Worm (Caenorhabditis elegans) whole organism, young adult: ENCODE measurements around the gene act-1.

Source experiments
- B0336.3 ChIP-seq: fragments of 200-800 bp; sonication (Bioruptor generic); IDR thresholded peaks from 2 replicates; pipeline ENCODE4 v1.3.6; 2022; ENCODE audit warnings: missing genetic modification characterization, missing compliant biosample characterization
- D2030.7 ChIP-seq: fragments of 200-800 bp; sonication (Bioruptor generic); IDR thresholded peaks from 2 replicates; pipeline ENCODE4 v1.3.6; 2022; ENCODE audit warnings: missing genetic modification reagents, missing genetic modification characterization, missing compliant biosample characterization
- F10E7.11 ChIP-seq: sonication (generic microtip); optimal IDR thresholded peaks from 2 replicates; lab custom pipeline; 2017; ENCODE audit warnings: mild to moderate bottlenecking, missing genetic modification characterization, moderate library complexity, missing compliant biosample characterization
- F23B12.7 ChIP-seq: sonication (generic microtip); optimal IDR thresholded peaks from 2 replicates; lab custom pipeline; 2017; ENCODE audit warnings: missing genetic modification characterization, mild to moderate bottlenecking, missing compliant biosample characterization, antibody characterized with exemption, moderate library complexity; ENCODE audit not compliant: insufficient read depth
- F37B4.10 ChIP-seq: fragments of 200-800 bp; sonication (Bioruptor generic); IDR thresholded peaks from 2 replicates; pipeline ENCODE4 v1.3.6; 2022; ENCODE audit warnings: missing genetic modification characterization, missing compliant biosample characterization
- F39B2.1 ChIP-seq: fragments of 200-800 bp; sonication (Bioruptor generic); IDR thresholded peaks from 2 replicates; pipeline ENCODE4 v1.3.6; 2022; ENCODE audit warnings: missing genetic modification reagents, missing genetic modification characterization, missing compliant biosample characterization
- K12H6.12 ChIP-seq: fragments of 200-800 bp; sonication (Bioruptor generic); optimal IDR thresholded peaks from 2 replicates; lab custom pipeline; 2018; ENCODE audit warnings: mild to moderate bottlenecking, missing genetic modification characterization, missing compliant biosample characterization
- T26A5.8 ChIP-seq: sonication (generic microtip); optimal IDR thresholded peaks from 2 replicates; lab custom pipeline; 2016; ENCODE audit warnings: missing genetic modification characterization, missing compliant biosample characterization
- Y53F4B.3 ChIP-seq: fragments of 200-800 bp; sonication (Bioruptor generic); IDR thresholded peaks from 2 replicates; pipeline ENCODE4 v1.3.6; 2022; ENCODE audit warnings: missing genetic modification reagents, missing genetic modification characterization, missing compliant biosample characterization
- Y95B8A.8 ChIP-seq: fragments of 200-800 bp; sonication (Bioruptor generic); IDR thresholded peaks from 2 replicates; pipeline ENCODE4 v1.3.6; 2022; ENCODE audit warnings: missing genetic modification reagents, missing genetic modification characterization, missing compliant biosample characterization
- aptf-2 ChIP-seq: fragments of 200-800 bp; sonication (Bioruptor generic); conservative IDR thresholded peaks from 2 replicates; pipeline ENCODE4 v1.3.6; 2022; ENCODE audit warnings: missing genetic modification reagents, missing genetic modification characterization, missing compliant biosample characterization
- attf-3 ChIP-seq: fragments of 200-800 bp; sonication (Bioruptor generic); conservative IDR thresholded peaks from 2 replicates; pipeline ENCODE4 v1.3.6; 2022; ENCODE audit warnings: missing genetic modification reagents, missing genetic modification characterization, missing compliant biosample characterization
- attf-5 ChIP-seq: fragments of 200-800 bp; sonication (Bioruptor generic); optimal IDR thresholded peaks from 2 replicates; lab custom pipeline; 2018; ENCODE audit warnings: mild to moderate bottlenecking, missing genetic modification characterization, missing compliant biosample characterization
- attf-6 ChIP-seq: fragments of 200-800 bp; sonication (Bioruptor generic); IDR thresholded peaks from 2 replicates; pipeline ENCODE4 v1.3.6; 2022; ENCODE audit warnings: missing genetic modification reagents, missing genetic modification characterization, missing compliant biosample characterization
- ceh-58 ChIP-seq: fragments of 200-800 bp; sonication (Bioruptor generic); IDR thresholded peaks from 2 replicates; pipeline ENCODE4 v1.3.6; 2022; ENCODE audit warnings: missing genetic modification characterization, missing compliant biosample characterization
- die-1 ChIP-seq: sonication (generic microtip); optimal IDR thresholded peaks from 2 replicates; lab custom pipeline; 2016; ENCODE audit warnings: missing genotype, mild to moderate bottlenecking, missing genetic modification characterization, missing compliant biosample characterization
- dox-1 ChIP-seq: fragments of 200-800 bp; sonication (Bioruptor generic); IDR thresholded peaks from 2 replicates; pipeline ENCODE4 v1.3.6; 2022; ENCODE audit warnings: missing genetic modification reagents, missing genetic modification characterization, missing compliant biosample characterization
- egl-44 ChIP-seq: fragments of 200-800 bp; sonication (Bioruptor generic); IDR thresholded peaks from 2 replicates; pipeline ENCODE4 v1.3.6; 2022; ENCODE audit warnings: missing genetic modification reagents, missing genetic modification characterization, missing compliant biosample characterization
- fkh-3 ChIP-seq: sonication (generic microtip); optimal IDR thresholded peaks from 2 replicates; lab custom pipeline; 2016; ENCODE audit warnings: mild to moderate bottlenecking, missing genetic modification characterization, missing compliant biosample characterization
- hlh-12 ChIP-seq: sonication (generic microtip); optimal IDR thresholded peaks from 2 replicates; lab custom pipeline; 2016; ENCODE audit warnings: missing genetic modification characterization, missing compliant biosample characterization
- hmg-20 ChIP-seq: fragments of 200-800 bp; sonication (Bioruptor generic); IDR thresholded peaks from 2 replicates; pipeline ENCODE4 v1.3.6; 2022; ENCODE audit warnings: missing genetic modification reagents, missing genetic modification characterization, missing compliant biosample characterization
- hsf-1 ChIP-seq: fragments of 200-800 bp; sonication (Bioruptor generic); IDR thresholded peaks from 2 replicates; pipeline ENCODE4 v1.3.6; 2022; ENCODE audit warnings: missing genetic modification reagents, missing genetic modification characterization, missing compliant biosample characterization
- lag-1 ChIP-seq: fragments of 200-800 bp; sonication (Bioruptor generic); IDR thresholded peaks from 2 replicates; pipeline ENCODE4 v1.3.6; 2022; ENCODE audit warnings: missing genetic modification reagents, missing genetic modification characterization, missing compliant biosample characterization
- let-607 ChIP-seq, 2 experiments: fragments of 200-800 bp in 1 of 2; sonication (Bioruptor generic) in 1 of 2; sonication (generic microtip) in 1 of 2; optimal IDR thresholded peaks; 2 replicates each; lab custom pipeline; 2016 to 2018; ENCODE audit warnings: mild to moderate bottlenecking in 2 of 2, missing compliant biosample characterization in 2 of 2, missing genetic modification characterization in 2 of 2, moderate library complexity in 2 of 2, missing genotype in 1 of 2
- lin-40 ChIP-seq: sonication (generic microtip); optimal IDR thresholded peaks from 2 replicates; lab custom pipeline; 2016; ENCODE audit warnings: missing genetic modification characterization, mild to moderate bottlenecking, missing compliant biosample characterization, missing genotype, missing genetic modification reagents
- lin-54 ChIP-seq: fragments of 200-800 bp; sonication (Bioruptor generic); optimal IDR thresholded peaks from 2 replicates; lab custom pipeline; 2018; ENCODE audit warnings: mild to moderate bottlenecking, missing genetic modification characterization, missing compliant biosample characterization
- madf-3 ChIP-seq: fragments of 200-800 bp; sonication (Bioruptor generic); IDR thresholded peaks from 2 replicates; pipeline ENCODE4 v1.3.6; 2022; ENCODE audit warnings: missing genetic modification reagents, missing genetic modification characterization, missing compliant biosample characterization
- madf-6 ChIP-seq: fragments of 200-800 bp; sonication (Bioruptor generic); IDR thresholded peaks from 2 replicates; pipeline ENCODE4 v1.3.6; 2022; ENCODE audit warnings: missing genetic modification reagents, missing genetic modification characterization, missing compliant biosample characterization
- madf-8 ChIP-seq: fragments of 200-800 bp; sonication (Bioruptor generic); conservative IDR thresholded peaks from 2 replicates; pipeline ENCODE4 v1.3.6; 2022; ENCODE audit warnings: missing genetic modification reagents, missing genetic modification characterization, missing compliant biosample characterization
- mcd-1 ChIP-seq: fragments of 200-800 bp; sonication (Bioruptor generic); IDR thresholded peaks from 2 replicates; pipeline ENCODE4 v1.3.6; 2022; ENCODE audit warnings: missing genetic modification reagents, missing genetic modification characterization, missing compliant biosample characterization
- mel-28 ChIP-seq: sonication (generic microtip); optimal IDR thresholded peaks from 2 replicates; lab custom pipeline; 2016; ENCODE audit warnings: borderline replicate concordance, mild to moderate bottlenecking, missing genetic modification characterization, missing compliant biosample characterization
- mxl-1 ChIP-seq: sonication (generic microtip); optimal IDR thresholded peaks from 2 replicates; lab custom pipeline; 2016; ENCODE audit warnings: missing genetic modification characterization, missing compliant biosample characterization
- nfyb-1 ChIP-seq: fragments of 200-800 bp; sonication (Bioruptor generic); IDR thresholded peaks from 2 replicates; pipeline ENCODE4 v1.3.6; 2022; ENCODE audit warnings: missing genetic modification reagents, missing genetic modification characterization, missing compliant biosample characterization
- nhr-80 ChIP-seq: sonication (generic microtip); optimal IDR thresholded peaks from 2 replicates; lab custom pipeline; 2016; ENCODE audit warnings: missing genetic modification characterization, missing compliant biosample characterization
- pbrm-1 ChIP-seq: fragments of 200-800 bp; sonication (Bioruptor generic); IDR thresholded peaks from 2 replicates; pipeline ENCODE4 v1.3.6; 2022; ENCODE audit warnings: missing genetic modification reagents, missing genetic modification characterization, missing compliant biosample characterization
- rcor-1 ChIP-seq: fragments of 200-800 bp; sonication (Bioruptor generic); IDR thresholded peaks from 2 replicates; pipeline ENCODE4 v1.3.6; 2022; ENCODE audit warnings: missing genetic modification reagents, missing genetic modification characterization, missing compliant biosample characterization
- snpc-1.1 ChIP-seq: sonication (generic microtip); optimal IDR thresholded peaks from 2 replicates; lab custom pipeline; 2017; ENCODE audit warnings: missing genetic modification characterization, mild to moderate bottlenecking, missing compliant biosample characterization, antibody characterized with exemption, moderate library complexity, missing genotype, missing genetic modification reagents; ENCODE audit not compliant: insufficient read depth
- snpc-3.4 ChIP-seq: sonication (generic microtip); optimal IDR thresholded peaks from 2 replicates; lab custom pipeline; 2017; ENCODE audit warnings: missing genetic modification characterization, mild to moderate bottlenecking, missing compliant biosample characterization, antibody characterized with exemption, moderate library complexity, missing genotype, missing genetic modification reagents
- somi-1 ChIP-seq: fragments of 200-800 bp; sonication (Bioruptor generic); optimal IDR thresholded peaks from 2 replicates; lab custom pipeline; 2018; ENCODE audit warnings: mild to moderate bottlenecking, missing genetic modification characterization, missing compliant biosample characterization
- tbp1 ChIP-seq: fragments of 200-800 bp; sonication (Bioruptor generic); optimal IDR thresholded peaks from 2 replicates; lab custom pipeline; 2018; ENCODE audit warnings: mild to moderate bottlenecking, missing genetic modification characterization, missing compliant biosample characterization
- unc-130 ChIP-seq: sonication (generic microtip); optimal IDR thresholded peaks from 2 replicates; lab custom pipeline; 2016; ENCODE audit warnings: missing genetic modification reagents, missing genetic modification characterization, missing compliant biosample characterization
- xnd-1 ChIP-seq: sonication (generic microtip); optimal IDR thresholded peaks from 2 replicates; lab custom pipeline; 2016; ENCODE audit warnings: missing genotype, missing genetic modification reagents, missing genetic modification characterization, missing compliant biosample characterization
- zfh-2 ChIP-seq: fragments of 200-800 bp; sonication (Bioruptor generic); conservative IDR thresholded peaks from 2 replicates; pipeline ENCODE4 v1.3.6; 2022; ENCODE audit warnings: missing genetic modification reagents, missing genetic modification characterization, missing compliant biosample characterization
- ztf-22 ChIP-seq: fragments of 200-800 bp; sonication (Bioruptor generic); optimal IDR thresholded peaks from 2 replicates; lab custom pipeline; 2018; ENCODE audit warnings: mild to moderate bottlenecking, missing genetic modification characterization, moderate library complexity, missing compliant biosample characterization
- ztf-26 ChIP-seq: sonication (generic microtip); optimal IDR thresholded peaks from 2 replicates; lab custom pipeline; 2017; ENCODE audit warnings: missing genetic modification characterization, missing compliant biosample characterization
- ztf-28 ChIP-seq: fragments of 200-800 bp; sonication (Bioruptor generic); IDR thresholded peaks from 2 replicates; pipeline ENCODE4 v1.3.6; 2022; ENCODE audit warnings: missing genetic modification reagents, missing genetic modification characterization, missing compliant biosample characterization

The act-1 gene

ce11 chrV:11076028-11076402, 4.8 kb upstream of the act-1 start (continued):
- TF ChIP-seq snpc-3.4 (tag; lab: Kevin White, UChicago) (no peak), T26A5.8 (tag; lab: Kevin White, UChicago) (no peak), F39B2.1 (GFP tag; lab: Robert Waterston, UW) (no peak), madf-3 (no peak), attf-5 (GFP tag; lab: Kevin White, UChicago) (no peak), fkh-3 (tag; lab: Kevin White, UChicago) (no peak), mel-28 (tag; lab: Kevin White, UChicago) (no peak), rcor-1 (GFP tag; lab: Robert Waterston, UW) (no peak), Y95B8A.8 (GFP tag; lab: Robert Waterston, UW) (no peak), nhr-80 (tag; lab: Kevin White, UChicago) (no peak), D2030.7 (GFP tag; lab: Robert Waterston, UW) (no peak), Y53F4B.3 (GFP tag; lab: Robert Waterston, UW) (no peak), lin-40 (tag; lab: Kevin White, UChicago) (no peak), hlh-12 (no peak), mxl-1 (tag; lab: Kevin White, UChicago) (no peak), attf-6 (GFP tag; lab: Robert Waterston, UW) (no peak), lin-54 (GFP tag; lab: Kevin White, UChicago) (no peak), xnd-1 (tag; lab: Kevin White, UChicago) (peak; percentile 76), F37B4.10 (GFP tag; lab: Robert Waterston, UW) (no peak), hsf-1 (GFP tag; lab: Robert Waterston, UW) (no peak), aptf-2 (GFP tag; lab: Robert Waterston, UW) (no peak), pbrm-1 (GFP tag; lab: Robert Waterston, UW) (no peak; the same call in 1 of the 2 replicates), dox-1 (GFP tag; lab: Robert Waterston, UW) (no peak), attf-3 (GFP tag; lab: Robert Waterston, UW) (no peak), zfh-2 (GFP tag; lab: Robert Waterston, UW) (no peak), ztf-28 (GFP tag; lab: Robert Waterston, UW) (no peak), madf-8 (GFP tag; lab: Robert Waterston, UW) (peak; percentile 64), ztf-22 (no peak), ceh-58 (GFP tag; lab: Robert Waterston, UW) (no peak), madf-6 (GFP tag; lab: Robert Waterston, UW) (peak; percentile 87), F10E7.11 (no peak), ztf-26 (peak; percentile 11), hmg-20 (no peak), snpc-1.1 (no peak), somi-1 (GFP tag; lab: Kevin White, UChicago) (no peak)
- TF ChIP-seq, all 124 proteins: peak for 8

- TF ChIP-seq egl-44 (GFP tag; lab: Robert Waterston, UW) = 0 out of 2 replicates have a peak, but pooled peaks have one; percentile 28
- TF ChIP-seq D2030.7 (GFP tag; lab: Robert Waterston, UW) = 0 out of 2 replicates have a peak, but pooled peaks have one; percentile 30
- no peak for TF ChIP-seq attf-5 (GFP tag; lab: Kevin White, UChicago)
- TF ChIP-seq lin-40 (tag; lab: Kevin White, UChicago) = peak; percentile 37
- no peak for TF ChIP-seq mxl-1 (tag; lab: Kevin White, UChicago)
- peak; percentile 94 for TF ChIP-seq madf-3
- peak; percentile 55 for TF ChIP-seq mcd-1
- TF ChIP-seq K12H6.12 = no peak
- TF ChIP-seq lag-1 (GFP tag; lab: Robert Waterston, UW) = no peak
- peak; percentile 65 for TF ChIP-seq dox-1 (GFP tag; lab: Robert Waterston, UW)
- peak; percentile 87 for TF ChIP-seq F39B2.1 (GFP tag; lab: Robert Waterston, UW)
- no peak for TF ChIP-seq zfh-2 (GFP tag; lab: Robert Waterston, UW)
- TF ChIP-seq snpc-3.4 (tag; lab: Kevin White, UChicago) = peak; percentile 81
- TF ChIP-seq let-607 (tag; optimal IDR thresholded peaks at IDR 0.05; lab: Kevin White, UChicago) = peak in 1 of 2 experiments; percentile 19
- peak; percentile 64 for TF ChIP-seq unc-130
- peak; percentile 39 for TF ChIP-seq F23B12.7
- TF ChIP-seq B0336.3 (GFP tag; lab: Robert Waterston, UW) = peak; percentile 93
- peak; percentile 84 for TF ChIP-seq nfyb-1
- TF ChIP-seq somi-1 (GFP tag; lab: Kevin White, UChicago) = peak; percentile 12
- TF ChIP-seq F10E7.11 = peak; percentile 83
- TF ChIP-seq die-1 (tag; lab: Kevin White, UChicago) = peak; percentile 67
- peak; percentile 86 for TF ChIP-seq hsf-1 (GFP tag; lab: Robert Waterston, UW)
- TF ChIP-seq hlh-12 = no peak
- peak; percentile 66 for TF ChIP-seq tbp1 (GFP tag; lab: Kevin White, UChicago)
These were observed 4.4 kb upstream of the act-1 start for ce11 chrV:11076403-11076802.
